Fruit fly (Drosophila melanogaster) whole organism, embryonic: ENCODE data around the gene Rcd5.

ENCODE experiments used
- Asciz ChIP-seq: fragments of 200-800 bp; sonication (Bioruptor generic); optimal IDR thresholded peaks from 2 replicates; lab custom pipeline; 2017; ENCODE audit warnings: missing biosample characterization, mild to moderate bottlenecking, missing genetic modification characterization, missing genetic modification reagents
- Bdp1 ChIP-seq: fragments of 200-800 bp; sonication (Bioruptor generic); optimal IDR thresholded peaks from 3 replicates; lab custom pipeline; 2016; ENCODE audit warnings: missing biosample characterization, missing genetic modification characterization
- Bgb ChIP-seq: fragments of 200-800 bp; sonication (Bioruptor generic); IDR thresholded peaks from 2 replicates; pipeline ENCODE4 v1.3.6; 2022; ENCODE audit warnings: missing biosample characterization, missing genetic modification characterization; ENCODE audit not compliant: partially characterized antibody
- BtbVII ChIP-seq: fragments of 200-800 bp; sonication (Bioruptor generic); optimal IDR thresholded peaks from 3 replicates; lab custom pipeline; 2017; ENCODE audit warnings: missing biosample characterization, mild to moderate bottlenecking, missing genetic modification characterization
- C15 ChIP-seq: fragments of 200-800 bp; sonication (Bioruptor generic); IDR thresholded peaks from 3 replicates; pipeline ENCODE4 v1.3.6; 2022; ENCODE audit warnings: missing biosample characterization, missing genetic modification characterization
- CG12236 ChIP-seq: fragments of 200-800 bp; sonication (Bioruptor generic); optimal IDR thresholded peaks from 2 replicates; lab custom pipeline; 2016; ENCODE audit warnings: missing biosample characterization, missing genetic modification characterization
- CG16779 ChIP-seq: fragments of 200-800 bp; sonication (Bioruptor generic); IDR thresholded peaks from 2 replicates; pipeline ENCODE4 v1.3.6; 2022; ENCODE audit warnings: missing biosample characterization, missing genetic modification characterization
- CG17328 ChIP-seq: fragments of 200-800 bp; sonication (Bioruptor generic); IDR thresholded peaks from 2 replicates; pipeline ENCODE4 v1.3.6; 2022; ENCODE audit warnings: missing biosample characterization, missing genetic modification characterization
- CG18619 ChIP-seq: fragments of 200-800 bp; sonication (Bioruptor generic); optimal IDR thresholded peaks from 3 replicates; lab custom pipeline; 2017; ENCODE audit warnings: missing biosample characterization, mild to moderate bottlenecking, missing genetic modification characterization
- CG3407 ChIP-seq: fragments of 200-800 bp; sonication (Bioruptor generic); optimal IDR thresholded peaks from 2 replicates; lab custom pipeline; 2018; ENCODE audit warnings: missing biosample characterization, mild to moderate bottlenecking, missing genetic modification characterization
- CG34376 ChIP-seq: fragments of 200-800 bp; sonication (Bioruptor generic); optimal IDR thresholded peaks from 2 replicates; lab custom pipeline; 2018; ENCODE audit warnings: missing biosample characterization, mild to moderate bottlenecking, missing genetic modification characterization
- CG4404 ChIP-seq: fragments of 200-800 bp; sonication (Bioruptor generic); IDR thresholded peaks from 2 replicates; pipeline ENCODE4 v1.3.6; 2022; ENCODE audit warnings: missing biosample characterization, missing genetic modification characterization
- CG4707 ChIP-seq: fragments of 200-800 bp; sonication (Bioruptor generic); optimal IDR thresholded peaks from 2 replicates; lab custom pipeline; 2018; ENCODE audit warnings: missing biosample characterization, mild to moderate bottlenecking, missing genetic modification characterization, moderate library complexity
- CG4854 ChIP-seq: fragments of 200-800 bp; sonication (Bioruptor generic); optimal IDR thresholded peaks from 2 replicates; lab custom pipeline; 2016; ENCODE audit warnings: missing biosample characterization, missing genetic modification characterization, inconsistent platforms
- CG5245 ChIP-seq: fragments of 200-800 bp; sonication (Bioruptor generic); optimal IDR thresholded peaks from 3 replicates; lab custom pipeline; 2016; ENCODE audit warnings: missing biosample characterization, missing genetic modification characterization
- CG6272 ChIP-seq: fragments of 200-800 bp; sonication (Bioruptor generic); IDR thresholded peaks from 2 replicates; pipeline ENCODE4 v1.3.6; 2022; ENCODE audit warnings: missing biosample characterization, missing genetic modification characterization
- CG7745 ChIP-seq: fragments of 200-800 bp; sonication (Bioruptor generic); optimal IDR thresholded peaks from 2 replicates; lab custom pipeline; 2018; ENCODE audit warnings: missing biosample characterization, mild to moderate bottlenecking, missing genetic modification characterization, moderate library complexity
- CG7839 ChIP-seq: fragments of 200-800 bp; sonication (Bioruptor generic); optimal IDR thresholded peaks from 3 replicates; lab custom pipeline; 2018; ENCODE audit warnings: missing biosample characterization, mild to moderate bottlenecking, missing genetic modification characterization, moderate library complexity
- CG9215 ChIP-seq: fragments of 200-800 bp; sonication (Bioruptor generic); IDR thresholded peaks from 2 replicates; pipeline ENCODE4 v1.3.6; 2022; ENCODE audit warnings: missing biosample characterization, missing genetic modification characterization
- Chrac-16 ChIP-seq: fragments of 200-800 bp; sonication (Bioruptor generic); optimal IDR thresholded peaks from 3 replicates; lab custom pipeline; 2016; ENCODE audit warnings: missing biosample characterization, missing genetic modification characterization
- Elba2 ChIP-seq: fragments of 200-800 bp; sonication (Bioruptor generic); optimal IDR thresholded peaks from 3 replicates; lab custom pipeline; 2016; ENCODE audit warnings: missing biosample characterization, missing genetic modification characterization
- Ets65A ChIP-seq: fragments of 200-800 bp; sonication (Bioruptor generic); peaks from one replicate; lab custom pipeline; 2016; ENCODE audit warnings: missing biosample characterization, missing genetic modification characterization
- Fer2 ChIP-seq: fragments of 200-800 bp; sonication (Bioruptor generic); optimal IDR thresholded peaks from 2 replicates; lab custom pipeline; 2018; ENCODE audit warnings: missing biosample characterization, mild to moderate bottlenecking, missing genetic modification characterization, moderate library complexity
- H15 ChIP-seq: fragments of 200-800 bp; sonication (Bioruptor generic); IDR thresholded peaks from 3 replicates; pipeline ENCODE4 v1.3.6; 2022; ENCODE audit warnings: missing biosample characterization, missing genetic modification characterization
- Jarid2 ChIP-seq: fragments of 200-800 bp; sonication (Bioruptor generic); optimal IDR thresholded peaks from 3 replicates; lab custom pipeline; 2017; ENCODE audit warnings: mild to moderate bottlenecking, missing biosample characterization, missing genetic modification reagents, missing genetic modification characterization
- Lpt ChIP-seq: fragments of >200 bp; optimal IDR thresholded peaks from 2 replicates; lab custom pipeline; 2018; ENCODE audit warnings: missing biosample characterization, missing genetic modification characterization
- MESR4 ChIP-seq: fragments of 200-800 bp; sonication (Bioruptor generic); optimal IDR thresholded peaks from 2 replicates; lab custom pipeline; 2018; ENCODE audit warnings: missing biosample characterization, mild to moderate bottlenecking, missing genetic modification characterization, moderate library complexity
- Meics ChIP-seq: fragments of 200-800 bp; sonication (Bioruptor generic); optimal IDR thresholded peaks from 2 replicates; lab custom pipeline; 2017; ENCODE audit warnings: missing biosample characterization, mild to moderate bottlenecking, missing genetic modification characterization
- Mrtf ChIP-seq: fragments of 200-800 bp; sonication (Bioruptor generic); IDR thresholded peaks from 3 replicates; pipeline ENCODE4 v1.3.6; 2022; ENCODE audit warnings: missing biosample characterization, missing genetic modification characterization
- Nf-YB ChIP-seq: fragments of 200-800 bp; sonication (Bioruptor generic); optimal IDR thresholded peaks from 3 replicates; lab custom pipeline; 2019; ENCODE audit warnings: missing biosample characterization, mild to moderate bottlenecking, missing genetic modification characterization, moderate library complexity
- Sin3A ChIP-seq: fragments of >200 bp; optimal IDR thresholded peaks from 2 replicates; lab custom pipeline; 2018
- Trl ChIP-seq, 3 experiments: fragments of >200 bp in 2 of 3; fragments of 200-800 bp in 1 of 3; sonication (Bioruptor generic) in 1 of 3; optimal IDR thresholded peaks; 2 replicates in 1 of 3; 3 replicates in 2 of 3; lab custom pipeline; 2016 to 2017; ENCODE audit warnings: missing biosample characterization in 1 of 3, missing genetic modification characterization in 1 of 3
- al ChIP-seq: fragments of 200-800 bp; sonication (Bioruptor generic); IDR thresholded peaks from 2 replicates; pipeline ENCODE4 v1.3.6; 2022; ENCODE audit warnings: missing biosample characterization, missing genetic modification characterization
- cas ChIP-seq: fragments of 200-800 bp; sonication (Bioruptor generic); IDR thresholded peaks from 2 replicates; pipeline ENCODE4 v1.3.6; 2022; ENCODE audit warnings: missing biosample characterization, missing genetic modification characterization
- chif ChIP-seq, 2 experiments: fragments of 200-800 bp; sonication (Bioruptor generic); optimal IDR thresholded peaks; 3 replicates each; lab custom pipeline; 2016; ENCODE audit warnings: missing biosample characterization in 2 of 2, missing genetic modification characterization in 2 of 2
- croc ChIP-seq: fragments of 200-800 bp; sonication (Bioruptor generic); conservative IDR thresholded peaks from 3 replicates; pipeline ENCODE4 v1.3.6; 2022; ENCODE audit warnings: missing biosample characterization, missing genetic modification characterization
- dan ChIP-seq: fragments of 200-800 bp; sonication (Bioruptor generic); IDR thresholded peaks from 2 replicates; pipeline ENCODE4 v1.3.6; 2022; ENCODE audit warnings: missing biosample characterization, missing genetic modification characterization
- dimm ChIP-seq: fragments of 200-800 bp; sonication (Bioruptor generic); IDR thresholded peaks from 2 replicates; pipeline ENCODE4 v1.3.6; 2022; ENCODE audit warnings: missing biosample characterization, missing genetic modification characterization
- ems ChIP-seq: fragments of 200-800 bp; sonication (Bioruptor generic); optimal IDR thresholded peaks from 3 replicates; lab custom pipeline; 2016; ENCODE audit warnings: missing biosample characterization, missing genetic modification characterization
- eve ChIP-seq, 2 experiments: fragments of >200 bp; optimal IDR thresholded peaks; 2 replicates each; lab custom pipeline; 2017; ENCODE audit warnings: missing biosample characterization in 2 of 2, missing genetic modification characterization in 2 of 2
- gsb ChIP-seq: fragments of 200-800 bp; sonication (Bioruptor generic); IDR thresholded peaks from 2 replicates; pipeline ENCODE4 v1.3.6; 2022; ENCODE audit warnings: missing biosample characterization, missing genetic modification characterization
- hbn ChIP-seq: fragments of 200-800 bp; sonication (Bioruptor generic); IDR thresholded peaks from 2 replicates; pipeline ENCODE4 v1.3.6; 2022; ENCODE audit warnings: missing biosample characterization, missing genetic modification characterization; ENCODE audit not compliant: partially characterized antibody
- kni ChIP-seq: fragments of 200-800 bp; sonication (Bioruptor generic); optimal IDR thresholded peaks from 3 replicates; lab custom pipeline; 2017; ENCODE audit warnings: mild to moderate bottlenecking, missing biosample characterization, missing genetic modification reagents, missing genetic modification characterization
- lola ChIP-seq, 3 experiments: fragments of >200 bp in 2 of 3; fragments of 200-800 bp in 1 of 3; sonication (Bioruptor generic) in 1 of 3; optimal IDR thresholded peaks; 2 replicates each; lab custom pipeline; 2017 to 2019; ENCODE audit warnings: missing biosample characterization in 3 of 3, missing genetic modification characterization in 3 of 3, mild to moderate bottlenecking in 1 of 3, moderate library complexity in 1 of 3
- luna ChIP-seq: fragments of 200-800 bp; sonication (Bioruptor generic); optimal IDR thresholded peaks from 2 replicates; lab custom pipeline; 2016; ENCODE audit warnings: missing biosample characterization, missing genetic modification characterization
- nerfin-1 ChIP-seq: fragments of 200-800 bp; sonication (Bioruptor generic); optimal IDR thresholded peaks from 3 replicates; lab custom pipeline; 2019; ENCODE audit warnings: missing biosample characterization, mild to moderate bottlenecking, missing genetic modification characterization, moderate library complexity
- nom ChIP-seq: fragments of 200-800 bp; sonication (Bioruptor generic); optimal IDR thresholded peaks from 2 replicates; lab custom pipeline; 2017; ENCODE audit warnings: missing biosample characterization, missing genetic modification characterization, mild to moderate bottlenecking, moderate library complexity, missing genetic modification reagents
- pnt ChIP-seq: fragments of 200-800 bp; sonication (Bioruptor generic); optimal IDR thresholded peaks from 3 replicates; lab custom pipeline; 2016; ENCODE audit warnings: missing biosample characterization, missing genetic modification characterization
- sc ChIP-seq, 3 experiments: fragments of >200 bp in 2 of 3; fragments of 200-800 bp in 1 of 3; sonication (Bioruptor generic) in 1 of 3; optimal IDR thresholded peaks; 2 replicates in 2 of 3; 3 replicates in 1 of 3; lab custom pipeline; 2017; ENCODE audit warnings: mild to moderate bottlenecking in 1 of 3, missing biosample characterization in 1 of 3, missing genetic modification characterization in 1 of 3, missing genetic modification reagents in 1 of 3
- unpg ChIP-seq: fragments of 200-800 bp; sonication (Bioruptor generic); optimal IDR thresholded peaks from 3 replicates; lab custom pipeline; 2018; ENCODE audit warnings: missing biosample characterization, mild to moderate bottlenecking, missing genetic modification characterization, moderate library complexity

The Rcd5 gene

dm6 chr3L:4070996-4071379 lies 30.7 kb downstream of the Rcd5 start (continued):
- TF ChIP-seq unpg (GFP tag; lab: Kevin White, UChicago) = peak; percentile 74
- TF ChIP-seq Fer2 = no peak
- TF ChIP-seq Bgb (GFP tag; lab: Robert Waterston, UW) = no peak
- TF ChIP-seq nerfin-1 (tag; lab: Kevin White, UChicago) = no peak
- TF ChIP-seq CG5245 (GFP tag; lab: Kevin White, UChicago) = peak; percentile 62
- TF ChIP-seq kni (GFP tag; lab: Kevin White, UChicago) = no peak
- TF ChIP-seq Elba2 = no peak
- no peak for TF ChIP-seq MESR4
- TF ChIP-seq cas (GFP tag; lab: Robert Waterston, UW) = no peak
- TF ChIP-seq dan (GFP tag; lab: Robert Waterston, UW) = no peak
- TF ChIP-seq Chrac-16 (GFP tag; lab: Kevin White, UChicago) = peak; percentile 12
- TF ChIP-seq hbn (GFP tag; lab: Robert Waterston, UW) = no peak
- no peak for TF ChIP-seq sc (optimal IDR thresholded peaks at IDR 0.05; lab: Kevin White, UChicago)
- TF ChIP-seq sc (GFP tag; optimal IDR thresholded peaks at IDR 0.05; lab: Kevin White, UChicago) = no peak
- TF ChIP-seq CG3407 (GFP tag; lab: Kevin White, UChicago) = no peak
- peak in 1 of 2 experiments; percentile 2 for TF ChIP-seq chif (GFP tag; optimal IDR thresholded peaks at IDR 0.05; lab: Kevin White, UChicago)
- peak; percentile 33 for TF ChIP-seq CG4707 (GFP tag; lab: Kevin White, UChicago)
- no peak for TF ChIP-seq CG34376 (GFP tag; lab: Kevin White, UChicago)
- TF ChIP-seq Trl (optimal IDR thresholded peaks at IDR 0.05; lab: Kevin White, UChicago) = no peak
- no peak for TF ChIP-seq Trl (GFP tag; optimal IDR thresholded peaks at IDR 0.05; lab: Kevin White, UChicago)
- TF ChIP-seq CG7839 (tag; lab: Kevin White, UChicago) = no peak
- TF ChIP-seq Mrtf (GFP tag; lab: Robert Waterston, UW) = peak; percentile 51; the same call in 1 of the 3 replicates
- no peak for TF ChIP-seq CG16779
- no peak for TF ChIP-seq C15 (GFP tag; lab: Robert Waterston, UW)
- TF ChIP-seq CG18619 = no peak
- no peak for TF ChIP-seq CG12236 (GFP tag; lab: Kevin White, UChicago)
- TF ChIP-seq CG7745 (tag; lab: Kevin White, UChicago) = no peak
- TF ChIP-seq ems = no peak
- TF ChIP-seq Asciz = peak; percentile 22
- no peak for TF ChIP-seq lola (GFP tag; optimal IDR thresholded peaks at IDR 0.05; lab: Kevin White, UChicago)
- TF ChIP-seq CG4854 (GFP tag; lab: Kevin White, UChicago) = no peak
- TF ChIP-seq CG9215 (GFP tag; lab: Robert Waterston, UW) = peak; percentile 41; the same call in 1 of the 2 replicates
- no peak for TF ChIP-seq Bdp1 (GFP tag; lab: Kevin White, UChicago)
- no peak for TF ChIP-seq gsb (GFP tag; lab: Robert Waterston, UW)
- TF ChIP-seq nom (GFP tag; lab: Kevin White, UChicago) = peak; percentile 45
- no peak for TF ChIP-seq Nf-YB (GFP tag; lab: Kevin White, UChicago)
- TF ChIP-seq Lpt (GFP tag; lab: Kevin White, UChicago) = no peak
- TF ChIP-seq H15 (GFP tag; lab: Robert Waterston, UW) = peak; percentile 64; the same call in 2 of the 3 replicates
- no peak for TF ChIP-seq croc (GFP tag; lab: Robert Waterston, UW)
- TF ChIP-seq al (GFP tag; lab: Robert Waterston, UW) = peak; percentile 46; the same call in 1 of the 2 replicates
- TF ChIP-seq Jarid2 = no peak
- no peak for TF ChIP-seq luna (GFP tag; lab: Kevin White, UChicago)
- TF ChIP-seq Meics (GFP tag; lab: Kevin White, UChicago) = no peak
- no peak for TF ChIP-seq Ets65A (GFP tag; lab: Kevin White, UChicago)
- TF ChIP-seq pnt (GFP tag; lab: Kevin White, UChicago) = peak; percentile 20
- TF ChIP-seq eve (GFP tag; optimal IDR thresholded peaks at IDR 0.05; lab: Kevin White, UChicago) = peak in 1 of 2 experiments; percentile 72
- no peak for TF ChIP-seq Sin3A (lab: Kevin White, UChicago)
- peak; percentile 6; the same call in 1 of the 2 replicates for TF ChIP-seq CG4404
- peak; percentile 79 for TF ChIP-seq CG17328 (GFP tag; lab: Robert Waterston, UW)
- TF ChIP-seq CG6272 = peak; percentile 35
- TF ChIP-seq BtbVII (GFP tag; lab: Kevin White, UChicago) = no peak
- TF ChIP-seq dimm = 0 out of 2 replicates have a peak, but pooled peaks have one; percentile 28
